Fruit fly (Drosophila melanogaster) Kc167 (cell line): ENCODE data around the gene rdgA.

Experiments used
- Myc ChIP-seq: fragments of >200 bp; optimal IDR thresholded peaks from 2 replicates; lab custom pipeline; 2017; ENCODE audit warnings: missing external identifiers
- Sin3A ChIP-seq: fragments of >200 bp; optimal IDR thresholded peaks from 2 replicates; lab custom pipeline; 2018; ENCODE audit warnings: missing external identifiers
- h ChIP-seq: fragments of >200 bp; optimal IDR thresholded peaks from 3 replicates; lab custom pipeline; 2018; ENCODE audit warnings: missing external identifiers
- insv ChIP-seq: fragments of >200 bp; optimal IDR thresholded peaks from 3 replicates; lab custom pipeline; 2018; ENCODE audit warnings: missing external identifiers
- psq ChIP-seq: fragments of >200 bp; optimal IDR thresholded peaks from 2 replicates; lab custom pipeline; 2017; ENCODE audit warnings: missing external identifiers

DNA sequence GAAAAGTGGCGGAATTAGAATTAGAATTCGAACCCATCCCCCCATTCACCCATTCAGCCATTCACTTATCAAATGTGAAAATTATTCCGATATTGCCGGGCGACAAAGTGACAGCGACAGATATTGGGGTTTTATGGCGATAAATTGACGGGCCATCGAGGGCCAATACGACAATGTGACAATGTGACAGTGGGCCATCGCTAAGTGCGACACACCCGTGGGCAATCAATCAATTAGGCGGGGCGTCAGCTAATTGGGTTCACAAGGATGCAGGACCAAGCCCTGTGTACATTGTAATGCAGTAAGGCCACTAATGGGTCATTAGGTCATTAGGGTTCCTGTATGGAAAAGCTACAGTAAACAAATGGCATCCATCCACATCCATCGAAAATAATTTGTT is 167.2 kb downstream of the rdgA start:
- no peak for TF ChIP-seq Sin3A (lab: Kevin White, UChicago)
- TF ChIP-seq Myc, result no peak
- no peak for TF ChIP-seq psq (lab: Kevin White, UChicago)
- TF ChIP-seq h (lab: Kevin White, UChicago), result no peak
- no peak for TF ChIP-seq insv
